Worm (Caenorhabditis elegans): ENCODE measurements around the gene srd-43.

The srd-43 gene

ce11 chrX:13339029-13339626 is 33.5 kb upstream of the srd-43 start:
- TF ChIP-seq ceh-62 (tag; optimal IDR thresholded peaks at IDR 0.05) = no peak
- TF ChIP-seq mxl-3 (GFP tag; optimal IDR thresholded peaks at IDR 0.05) = no peak
- TF ChIP-seq pqm-1 (tag; optimal IDR thresholded peaks at IDR 0.05) = peak; percentile 68
- TF ChIP-seq mes-2 (tag; optimal IDR thresholded peaks at IDR 0.05; ENCODE audit: poor library complexity, severe bottlenecking) = no peak
- TF ChIP-seq dmd-6 (GFP tag; IDR thresholded peaks at IDR 0.05) = peak; percentile 80
- TF ChIP-seq lin-15B (tag; optimal IDR thresholded peaks at IDR 0.05) = no peak
- TF ChIP-seq D1046.2 (GFP tag; IDR thresholded peaks at IDR 0.05) = no peak
- TF ChIP-seq nhr-76 (tag; optimal IDR thresholded peaks at IDR 0.05) = no peak
- TF ChIP-seq F26F4.8 (GFP tag; conservative IDR thresholded peaks at IDR 0.05) = no peak
- TF ChIP-seq lin-1 (GFP tag; IDR thresholded peaks at IDR 0.05) = 0 out of 2 replicates have a peak, but pooled peaks have one; percentile 35
- TF ChIP-seq T26A8.4 (GFP tag; IDR thresholded peaks at IDR 0.05) = no peak
- peak; percentile 70 for TF ChIP-seq hlh-11 (tag; optimal IDR thresholded peaks at IDR 0.05)
- TF ChIP-seq nhr-102 (tag; optimal IDR thresholded peaks at IDR 0.05) = peak; percentile 46
- TF ChIP-seq lim-7 (GFP tag; IDR thresholded peaks at IDR 0.05) = no peak
- peak; percentile 37; the same call in 1 of the 2 replicates for TF ChIP-seq php-3 (GFP tag; IDR thresholded peaks at IDR 0.05)
- peak; percentile 72 for TF ChIP-seq dve-1 (tag; optimal IDR thresholded peaks at IDR 0.05; ENCODE audit: insufficient read depth)
- no peak for TF ChIP-seq Y48G9A.11 (GFP tag; IDR thresholded peaks at IDR 0.05)
- peak; percentile 76 for TF ChIP-seq nhr-48 (tag; optimal IDR thresholded peaks at IDR 0.05)
- no peak for TF ChIP-seq mdt-29 (GFP tag; IDR thresholded peaks at IDR 0.05)
- TF ChIP-seq ZK337.2 (GFP tag; IDR thresholded peaks at IDR 0.05) = no peak
- TF ChIP-seq snpc-1.2 (GFP tag; IDR thresholded peaks at IDR 0.05) = no peak
- peak in 1 of 2 experiments; percentile 49 for TF ChIP-seq daf-16 (GFP tag; optimal IDR thresholded peaks at IDR 0.05)
- peak; percentile 75 for TF ChIP-seq daf-16 (tag; optimal IDR thresholded peaks at IDR 0.05)
- TF ChIP-seq nhr-28 (tag; optimal IDR thresholded peaks at IDR 0.05) = peak; percentile 58
- no peak for TF ChIP-seq pha-4 (GFP tag; IDR thresholded peaks at IDR 0.05)
- TF ChIP-seq pha-4 (tag; optimal IDR thresholded peaks at IDR 0.05) = no peak

ce11 chrX:13337728-13338127 is 32.1 kb upstream of the srd-43 start, which contains the start of gene ptr-24:
ptr-24 (plus strand) TSS chrX:13338028.
- TF ChIP-seq mes-2 (tag; optimal IDR thresholded peaks at IDR 0.05; ENCODE audit: poor library complexity, severe bottlenecking) (no peak), unc-62 (GFP tag; optimal IDR thresholded peaks at IDR 0.05 in 1 of 2) (peak in 1 of 2 experiments; percentile 83), unc-62 (tag; optimal IDR thresholded peaks at IDR 0.05) (no peak)

DNA sequence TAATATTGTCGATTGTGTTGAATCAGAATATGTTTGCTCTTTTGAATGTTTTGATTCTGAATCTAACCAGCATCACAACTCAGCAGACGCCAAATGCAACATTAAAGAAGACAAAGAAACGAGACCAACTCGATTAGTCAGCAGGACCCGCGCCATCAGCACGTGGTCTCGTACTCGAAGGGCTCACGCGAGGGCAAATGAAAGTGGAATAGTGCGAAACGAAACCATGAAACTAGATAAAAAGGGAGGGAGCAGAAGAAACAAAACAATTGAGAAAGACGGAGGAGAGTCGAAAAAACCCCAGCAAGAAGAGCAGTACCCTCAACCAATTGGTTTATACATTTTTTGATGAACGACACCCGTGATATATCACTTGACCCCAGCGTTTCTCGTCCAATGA is 31.4 kb upstream of the srd-43 start:
- no peak for TF ChIP-seq hmg-1.1 (GFP tag; IDR thresholded peaks at IDR 0.05)
- TF ChIP-seq mdl-1 (tag; optimal IDR thresholded peaks at IDR 0.05) = peak in 1 of 2 experiments; percentile 41
- TF ChIP-seq F49E8.2 (tag; optimal IDR thresholded peaks at IDR 0.05; ENCODE audit: borderline replicate concordance) = no peak
- no peak for TF ChIP-seq snpc-1.2 (GFP tag; IDR thresholded peaks at IDR 0.05)
- peak; percentile 9 for TF ChIP-seq hlh-11 (tag; optimal IDR thresholded peaks at IDR 0.05)
- peak; percentile 65 for TF ChIP-seq hlh-30 (tag; optimal IDR thresholded peaks at IDR 0.05; ENCODE audit: insufficient read depth)

ce11 chrX:13333835-13334234 is 28.2 kb upstream of the srd-43 start, which contains the start of gene F46G10.4:
F46G10.4 (plus strand) TSS chrX:13334046.
- TF ChIP-seq madf-9 (GFP tag; conservative IDR thresholded peaks at IDR 0.05) (no peak), ztf-7 (tag; optimal IDR thresholded peaks at IDR 0.05) (no peak), sdz-12 (GFP tag; optimal IDR thresholded peaks at IDR 0.05) (no peak), lin-15B (tag; optimal IDR thresholded peaks at IDR 0.05) (no peak), daf-16 (GFP tag; optimal IDR thresholded peaks at IDR 0.05) (no peak), daf-16 (tag; optimal IDR thresholded peaks at IDR 0.05) (peak; percentile 81), cey-2 (tag; optimal IDR thresholded peaks at IDR 0.05; ENCODE audit: borderline replicate concordance, insufficient read depth) (no peak), snpc-4 (tag; optimal IDR thresholded peaks at IDR 0.05) (no peak), mxl-2 (GFP tag; conservative IDR thresholded peaks at IDR 0.05) (no peak), F26F4.8 (GFP tag; conservative IDR thresholded peaks at IDR 0.05) (no peak), nhr-102 (tag; optimal IDR thresholded peaks at IDR 0.05) (no peak), nhr-41 (GFP tag; IDR thresholded peaks at IDR 0.05) (no peak), dmd-6 (GFP tag; IDR thresholded peaks at IDR 0.05) (peak; percentile 79), unc-130 (GFP tag; optimal IDR thresholded peaks at IDR 0.05) (no peak), ceh-62 (tag; optimal IDR thresholded peaks at IDR 0.05) (no peak), nhr-28 (tag; optimal IDR thresholded peaks at IDR 0.05) (peak; percentile 55), ceh-28 (tag; optimal IDR thresholded peaks at IDR 0.05) (no peak), mxl-3 (GFP tag; optimal IDR thresholded peaks at IDR 0.05) (peak; percentile 8), nhr-237 (tag; optimal IDR thresholded peaks at IDR 0.05) (no peak), aly-2 (tag; optimal IDR thresholded peaks at IDR 0.05) (no peak), dve-1 (tag; optimal IDR thresholded peaks at IDR 0.05; ENCODE audit: insufficient read depth) (peak; percentile 50), lir-3 (tag; optimal IDR thresholded peaks at IDR 0.05) (no peak), php-3 (GFP tag; IDR thresholded peaks at IDR 0.05) (0 out of 2 replicates have a peak, but pooled peaks have one; percentile 23)
